Worm (Caenorhabditis elegans): ENCODE measurements around the gene Y38F1A.2.

Y38F1A.2 gene

ce11 chrII:12954670-12955069, at the start of gene Y38F1A.2, which contains the start of gene Y38F1A.1:
TSS of gene Y38F1A.2 (plus strand) at chrII:12954958.
TSS of gene Y38F1A.1 (minus strand) at chrII:12954770.
- TF ChIP-seq nfya-1 (tag; optimal IDR thresholded peaks at IDR 0.05; ENCODE audit: insufficient read depth) (no peak), nhr-28 (tag; optimal IDR thresholded peaks at IDR 0.05) (no peak), elt-3 (tag; optimal IDR thresholded peaks at IDR 0.05) (no peak), unc-39 (tag; optimal IDR thresholded peaks at IDR 0.05) (no peak), tbx-2 (tag; optimal IDR thresholded peaks at IDR 0.05) (no peak), R02D3.7 (tag; optimal IDR thresholded peaks at IDR 0.05) (no peak), egl-27 (tag; optimal IDR thresholded peaks at IDR 0.05) (no peak), nhr-11 (tag; optimal IDR thresholded peaks at IDR 0.05) (no peak), jun-1 (tag; optimal IDR thresholded peaks at IDR 0.05) (no peak), ZK546.5 (tag; optimal IDR thresholded peaks at IDR 0.05) (no peak), pha-4 (tag; optimal IDR thresholded peaks at IDR 0.05) (no peak), egl-5 (tag; optimal IDR thresholded peaks at IDR 0.05) (no peak)

- no peak for TF ChIP-seq ceh-28 (tag; optimal IDR thresholded peaks at IDR 0.05)
- no peak for TF ChIP-seq fkh-10 (GFP tag; optimal IDR thresholded peaks at IDR 0.05)
- TF ChIP-seq elt-2 (tag; optimal IDR thresholded peaks at IDR 0.05): no peak
- TF ChIP-seq nhr-43 (tag; optimal IDR thresholded peaks at IDR 0.05; ENCODE audit: poor library complexity, severe bottlenecking): no peak
- no peak for TF ChIP-seq ztf-4 (tag; optimal IDR thresholded peaks at IDR 0.05)
- TF ChIP-seq nhr-76 (tag; optimal IDR thresholded peaks at IDR 0.05): no peak
- no peak for TF ChIP-seq nhr-237 (tag; optimal IDR thresholded peaks at IDR 0.05)
- TF ChIP-seq nhr-25 (tag; optimal IDR thresholded peaks at IDR 0.05): no peak
- TF ChIP-seq tbx-2 (tag; optimal IDR thresholded peaks at IDR 0.05): no peak
- TF ChIP-seq pha-4 (tag; optimal IDR thresholded peaks at IDR 0.05): no peak
Measured at ce11 chrII:12907070-12907469, 47.7 kb upstream of the Y38F1A.2 start, which contains the start of gene nspb-11. TSS of gene nspb-11 (plus strand) at chrII:12907370.

- TF ChIP-seq nhr-76 (tag; optimal IDR thresholded peaks at IDR 0.05) (no peak), ama-1 (optimal IDR thresholded peaks at IDR 0.05) (no peak), mdl-1 (tag; optimal IDR thresholded peaks at IDR 0.05) (no peak), fos-1 (tag; optimal IDR thresholded peaks at IDR 0.05) (no peak), unc-62 (GFP tag; optimal IDR thresholded peaks at IDR 0.05) (no peak), elt-2 (tag; optimal IDR thresholded peaks at IDR 0.05) (no peak), lsy-12 (tag; optimal IDR thresholded peaks at IDR 0.05) (no peak), fkh-2 (tag; optimal IDR thresholded peaks at IDR 0.05) (no peak), nhr-11 (tag; optimal IDR thresholded peaks at IDR 0.05) (no peak), eor-1 (tag; optimal IDR thresholded peaks at IDR 0.05) (no peak), aly-2 (tag; optimal IDR thresholded peaks at IDR 0.05) (no peak), fkh-10 (GFP tag; optimal IDR thresholded peaks at IDR 0.05) (no peak), mml-1 (tag; optimal IDR thresholded peaks at IDR 0.05) (no peak), pha-4 (tag; optimal IDR thresholded peaks at IDR 0.05) (no peak), nfya-1 (tag; optimal IDR thresholded peaks at IDR 0.05; ENCODE audit: insufficient read depth) (no peak), ceh-28 (tag; optimal IDR thresholded peaks at IDR 0.05) (no peak), nhr-28 (tag; optimal IDR thresholded peaks at IDR 0.05) (no peak), nhr-237 (tag; optimal IDR thresholded peaks at IDR 0.05) (no peak), hmg-11 (tag; optimal IDR thresholded peaks at IDR 0.05) (no peak)
Measured at ce11 chrII:12908779-12909178, 46.0 kb upstream of the Y38F1A.2 start, which contains the start of gene ddn-2. TSS of gene ddn-2 (plus strand) at chrII:12909079.

ce11 chrII:12914514-12915075, 40.2 kb upstream of the Y38F1A.2 start, which contains the start of gene F35C5.12:
TSS of gene F35C5.12 (minus strand) at chrII:12914564.
- TF ChIP-seq nhr-23 (tag; optimal IDR thresholded peaks at IDR 0.05): peak; percentile 67
- TF ChIP-seq tbx-2 (tag; optimal IDR thresholded peaks at IDR 0.05): no peak
- peak; percentile 23 for TF ChIP-seq lsy-12 (tag; optimal IDR thresholded peaks at IDR 0.05)
- no peak for TF ChIP-seq mml-1 (tag; optimal IDR thresholded peaks at IDR 0.05)
- no peak for TF ChIP-seq ztf-11 (tag; optimal IDR thresholded peaks at IDR 0.05)
- TF ChIP-seq skn-1 (tag; optimal IDR thresholded peaks at IDR 0.05): peak; percentile 66
- no peak for TF ChIP-seq egl-5 (tag; optimal IDR thresholded peaks at IDR 0.05)
- no peak for TF ChIP-seq fos-1 (tag; optimal IDR thresholded peaks at IDR 0.05)
- no peak for TF ChIP-seq sea-2 (GFP tag; optimal IDR thresholded peaks at IDR 0.05)
- TF ChIP-seq snpc-4 (tag; optimal IDR thresholded peaks at IDR 0.05): no peak
- peak; percentile 8 for TF ChIP-seq elt-2 (tag; optimal IDR thresholded peaks at IDR 0.05)
- TF ChIP-seq ama-1 (optimal IDR thresholded peaks at IDR 0.05): no peak
- no peak for TF ChIP-seq fkh-2 (tag; optimal IDR thresholded peaks at IDR 0.05)
- no peak for TF ChIP-seq egl-27 (tag; optimal IDR thresholded peaks at IDR 0.05)
- no peak for TF ChIP-seq unc-39 (tag; optimal IDR thresholded peaks at IDR 0.05)
- TF ChIP-seq pha-4 (tag; optimal IDR thresholded peaks at IDR 0.05): peak; percentile 48
- TF ChIP-seq lin-15B (tag; optimal IDR thresholded peaks at IDR 0.05): peak; percentile 6
- peak; percentile 39 for TF ChIP-seq nfya-1 (tag; optimal IDR thresholded peaks at IDR 0.05; ENCODE audit: insufficient read depth)
- TF ChIP-seq nhr-25 (tag; optimal IDR thresholded peaks at IDR 0.05): no peak

Data from whole organism, L3 larva.